Fruit fly (Drosophila melanogaster): ENCODE data around the gene Dbp80.

Gene Dbp80

dm6 chr3L:27358739-27359138, 79.6 kb downstream of the Dbp80 start (continued):
- TF ChIP-seq MBD-R2 (GFP tag; IDR thresholded peaks at IDR 0.05) (no peak), sna (GFP tag; IDR thresholded peaks at IDR 0.05; ENCODE audit: partially characterized antibody) (no peak), ranshi (GFP tag; IDR thresholded peaks at IDR 0.05) (no peak), CG18764 (GFP tag; optimal IDR thresholded peaks at IDR 0.05) (no peak), slou (GFP tag; optimal IDR thresholded peaks at IDR 0.05) (no peak), CG11247 (GFP tag; IDR thresholded peaks at IDR 0.05) (no peak), CG3281 (GFP tag; optimal IDR thresholded peaks at IDR 0.05) (no peak), CG14050 (GFP tag; IDR thresholded peaks at IDR 0.05) (no peak), Kr (GFP tag; optimal IDR thresholded peaks at IDR 0.05) (no peak), crp (GFP tag; optimal IDR thresholded peaks at IDR 0.05) (no peak), Deaf1 (tag; optimal IDR thresholded peaks at IDR 0.05) (no peak), CG11398 (GFP tag; optimal IDR thresholded peaks at IDR 0.05) (no peak), pan (optimal IDR thresholded peaks at IDR 0.05) (no peak), pan (GFP tag; optimal IDR thresholded peaks at IDR 0.05 in 1 of 2, IDR thresholded peaks at IDR 0.05 in 1 of 2) (no peak)
